Fruit fly (Drosophila melanogaster): ENCODE data around the gene bowl.
A peak's percentile ranks its signal among the peaks of the same experiment; 100 is the strongest.

The bowl gene

DNA sequence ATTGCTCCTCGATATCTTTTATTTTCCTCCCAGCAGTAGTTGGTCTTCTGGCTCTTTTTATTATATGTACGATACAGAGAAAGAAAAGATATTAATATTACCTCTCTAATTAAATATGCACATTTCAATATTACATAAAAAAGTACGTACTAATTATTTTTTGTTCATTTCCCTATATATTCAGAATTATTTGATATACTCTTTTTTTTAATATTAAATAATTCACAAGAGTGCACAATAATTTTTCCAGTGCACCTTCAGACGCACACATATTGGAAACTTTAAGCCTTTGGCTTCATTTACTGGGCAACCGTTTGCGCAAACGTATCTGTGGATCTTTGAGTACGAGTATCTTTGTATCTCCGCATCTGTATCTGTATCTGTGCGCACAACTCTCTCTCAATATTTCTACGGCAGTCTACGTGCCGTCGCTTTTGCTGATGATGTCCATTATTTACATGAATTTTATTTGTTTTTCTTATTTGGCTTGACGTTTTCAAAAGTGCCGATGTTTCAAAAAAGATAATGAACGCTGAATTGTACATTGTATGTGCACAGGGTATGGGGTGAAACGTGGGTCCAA, 5.2 kb downstream of the bowl start (continued):
- TF ChIP-seq pzg (GFP tag; optimal IDR thresholded peaks at IDR 0.05) (no peak), dan (GFP tag; IDR thresholded peaks at IDR 0.05) (peak; percentile 66; the same call in 1 of the 2 replicates), Mrtf (GFP tag; IDR thresholded peaks at IDR 0.05) (peak; percentile 31; the same call in 1 of the 3 replicates), Oli (tag; optimal IDR thresholded peaks at IDR 0.05) (peak; percentile 86), trh (GFP tag; optimal IDR thresholded peaks at IDR 0.05) (peak; percentile 59), vnd (GFP tag; IDR thresholded peaks at IDR 0.05; ENCODE audit: partially characterized antibody) (no peak), HLH54F (GFP tag; optimal IDR thresholded peaks at IDR 0.05) (no peak), pros (GFP tag; optimal IDR thresholded peaks at IDR 0.05) (peak; percentile 88), NC2α (GFP tag; optimal IDR thresholded peaks at IDR 0.05) (peak; percentile 7), ara (GFP tag; IDR thresholded peaks at IDR 0.05) (peak; percentile 82), CG8359 (GFP tag; optimal IDR thresholded peaks at IDR 0.05; ENCODE audit: borderline replicate concordance) (peak; percentile 71), Neu2 (GFP tag; optimal IDR thresholded peaks at IDR 0.05; ENCODE audit: borderline replicate concordance) (no peak), sna (GFP tag; IDR thresholded peaks at IDR 0.05; ENCODE audit: partially characterized antibody) (no peak), wek (GFP tag; optimal IDR thresholded peaks at IDR 0.05) (no peak), klu (GFP tag; IDR thresholded peaks at IDR 0.05) (peak; percentile 51; the same call in 1 of the 2 replicates), CG9727 (GFP tag; optimal IDR thresholded peaks at IDR 0.05) (peak; percentile 95), MTF-1 (GFP tag; optimal IDR thresholded peaks at IDR 0.05; ENCODE audit: borderline replicate concordance) (peak; percentile 23), danr (GFP tag; IDR thresholded peaks at IDR 0.05) (no peak), CG14441 (GFP tag; IDR thresholded peaks at IDR 0.05) (no peak; the same call in none of the 2 replicates), fd102C (GFP tag; optimal IDR thresholded peaks at IDR 0.05) (peak; percentile 76), Myb (GFP tag; optimal IDR thresholded peaks at IDR 0.05) (no peak), dpn (GFP tag; optimal IDR thresholded peaks at IDR 0.05) (peak in 1 of 2 experiments; percentile 78), kni (GFP tag; optimal IDR thresholded peaks at IDR 0.05) (peak; percentile 80), stc (GFP tag; IDR thresholded peaks at IDR 0.05) (peak; percentile 90), CG4328 (GFP tag; optimal IDR thresholded peaks at IDR 0.05) (peak; percentile 69), CG7839 (tag; optimal IDR thresholded peaks at IDR 0.05) (peak; percentile 87), hkb (optimal IDR thresholded peaks at IDR 0.05) (no peak), hkb (GFP tag; IDR thresholded peaks at IDR 0.05) (peak; percentile 79), CG33213 (GFP tag; optimal IDR thresholded peaks at IDR 0.05) (no peak), row (GFP tag; IDR thresholded peaks at IDR 0.05) (peak; percentile 88), Abd-B (GFP tag; optimal IDR thresholded peaks at IDR 0.05) (peak; percentile 58), corto (GFP tag; optimal IDR thresholded peaks at IDR 0.05) (no peak), CG12219 (GFP tag; optimal IDR thresholded peaks at IDR 0.05) (peak; percentile 37), CG6813 (GFP tag; optimal IDR thresholded peaks at IDR 0.05) (peak; percentile 84), Lpt (GFP tag; optimal IDR thresholded peaks at IDR 0.05) (no peak), Opbp (GFP tag; IDR thresholded peaks at IDR 0.05; ENCODE audit: partially characterized antibody) (no peak), Sry-β (GFP tag; optimal IDR thresholded peaks at IDR 0.05) (no peak), CG6854 (GFP tag; optimal IDR thresholded peaks at IDR 0.05) (peak; percentile 33), fd96Cb (tag; optimal IDR thresholded peaks at IDR 0.05) (peak; percentile 86), CG1024 (GFP tag; IDR thresholded peaks at IDR 0.05) (peak; percentile 22; the same call in 1 of the 2 replicates), CG8924 (tag; optimal IDR thresholded peaks at IDR 0.05) (peak; percentile 97), CkIIα-i1 (GFP tag; IDR thresholded peaks at IDR 0.05) (no peak), dmrt11E (tag; optimal IDR thresholded peaks at IDR 0.05) (peak; percentile 96), bowl (GFP tag; IDR thresholded peaks at IDR 0.05) (peak; percentile 75), Atf-2 (GFP tag; optimal IDR thresholded peaks at IDR 0.05) (no peak), zfh2 (GFP tag; optimal IDR thresholded peaks at IDR 0.05) (no peak), CG1832 (GFP tag; optimal IDR thresholded peaks at IDR 0.05) (no peak), CG15601 (tag; optimal IDR thresholded peaks at IDR 0.05) (peak; percentile 90), gcm (GFP tag; optimal IDR thresholded peaks at IDR 0.05) (peak; percentile 95)

Measured in whole organism, embryonic.